Fruit fly (Drosophila melanogaster) whole organism, embryonic: ENCODE results near the gene Pi4KIIalpha.
A peak's percentile ranks its signal among the peaks of the same experiment; 100 is the strongest.

Source experiments
- Adf1 ChIP-seq: fragments of 200-800 bp; sonication (Bioruptor generic); IDR thresholded peaks from 2 replicates; pipeline ENCODE4 v1.3.6; 2022; ENCODE audit warnings: missing biosample characterization, missing genetic modification characterization
- Antp ChIP-seq: fragments of 200-800 bp; sonication (Bioruptor generic); optimal IDR thresholded peaks from 3 replicates; lab custom pipeline; 2016; ENCODE audit warnings: missing biosample characterization, missing genetic modification characterization
- B-H2 ChIP-seq: fragments of 200-800 bp; sonication (Bioruptor generic); optimal IDR thresholded peaks from 2 replicates; lab custom pipeline; 2018; ENCODE audit warnings: missing biosample characterization, mild to moderate bottlenecking, missing genetic modification characterization
- Bdp1 ChIP-seq: fragments of 200-800 bp; sonication (Bioruptor generic); optimal IDR thresholded peaks from 3 replicates; lab custom pipeline; 2016; ENCODE audit warnings: missing biosample characterization, missing genetic modification characterization
- CG11456 ChIP-seq: fragments of 200-800 bp; sonication (Bioruptor generic); IDR thresholded peaks from 3 replicates; pipeline ENCODE4 v1.3.6; 2022; ENCODE audit warnings: missing biosample characterization, missing genetic modification characterization
- CG17328 ChIP-seq: fragments of 200-800 bp; sonication (Bioruptor generic); IDR thresholded peaks from 2 replicates; pipeline ENCODE4 v1.3.6; 2022; ENCODE audit warnings: missing biosample characterization, missing genetic modification characterization
- CG17912 ChIP-seq: fragments of 200-800 bp; sonication (Bioruptor generic); optimal IDR thresholded peaks from 2 replicates; lab custom pipeline; 2018; ENCODE audit warnings: missing biosample characterization, mild to moderate bottlenecking, missing genetic modification characterization
- CG1792 ChIP-seq: fragments of 200-800 bp; sonication (Bioruptor generic); optimal IDR thresholded peaks from 2 replicates; lab custom pipeline; 2016; ENCODE audit warnings: missing biosample characterization, missing genetic modification characterization
- CG2199 ChIP-seq: fragments of 200-800 bp; sonication (Bioruptor generic); IDR thresholded peaks from 3 replicates; pipeline ENCODE4 v1.3.6; 2022; ENCODE audit warnings: missing biosample characterization, missing genetic modification characterization
- CG2875 ChIP-seq: fragments of 200-800 bp; sonication (Bioruptor generic); optimal IDR thresholded peaks from 2 replicates; lab custom pipeline; 2017; ENCODE audit warnings: missing biosample characterization, mild to moderate bottlenecking, missing genetic modification characterization, missing genetic modification reagents
- CG2889 ChIP-seq: fragments of 200-800 bp; sonication (Bioruptor generic); IDR thresholded peaks from 3 replicates; pipeline ENCODE4 v1.3.6; 2022; ENCODE audit warnings: missing biosample characterization, missing genetic modification characterization
- CG31365 ChIP-seq: fragments of 200-800 bp; sonication (Bioruptor generic); optimal IDR thresholded peaks from 2 replicates; lab custom pipeline; 2018; ENCODE audit warnings: missing biosample characterization, mild to moderate bottlenecking, missing genetic modification characterization
- CG33557 ChIP-seq: fragments of 200-800 bp; sonication (Bioruptor generic); optimal IDR thresholded peaks from 2 replicates; lab custom pipeline; 2019; ENCODE audit warnings: missing biosample characterization, mild to moderate bottlenecking, missing genetic modification characterization, moderate library complexity
- CG5953 ChIP-seq: fragments of 200-800 bp; sonication (Bioruptor generic); IDR thresholded peaks from 2 replicates; pipeline ENCODE4 v1.3.6; 2022; ENCODE audit warnings: missing biosample characterization, missing genetic modification characterization
- CG7372 ChIP-seq: fragments of 200-800 bp; sonication (Bioruptor generic); IDR thresholded peaks from 2 replicates; pipeline ENCODE4 v1.3.6; 2022; ENCODE audit warnings: missing biosample characterization, missing genetic modification characterization
- CG7745 ChIP-seq: fragments of 200-800 bp; sonication (Bioruptor generic); optimal IDR thresholded peaks from 2 replicates; lab custom pipeline; 2018; ENCODE audit warnings: missing biosample characterization, mild to moderate bottlenecking, missing genetic modification characterization, moderate library complexity
- Camta ChIP-seq: fragments of 200-800 bp; sonication (Bioruptor generic); optimal IDR thresholded peaks from 2 replicates; lab custom pipeline; 2016; ENCODE audit warnings: missing biosample characterization, missing genetic modification characterization
- Eip74EF ChIP-seq, 2 experiments: fragments of 200-800 bp in 1 of 2; fragments of >200 bp in 1 of 2; sonication (Bioruptor generic) in 1 of 2; optimal IDR thresholded peaks; 2 replicates each; lab custom pipeline; 2017 to 2019; ENCODE audit warnings: missing biosample characterization in 2 of 2, missing genetic modification characterization in 2 of 2, mild to moderate bottlenecking in 1 of 2, moderate library complexity in 1 of 2
- Fer3 ChIP-seq: fragments of 200-800 bp; sonication (Bioruptor generic); optimal IDR thresholded peaks from 2 replicates; lab custom pipeline; 2018; ENCODE audit warnings: missing biosample characterization, mild to moderate bottlenecking, missing genetic modification characterization, moderate library complexity
- H15 ChIP-seq: fragments of 200-800 bp; sonication (Bioruptor generic); IDR thresholded peaks from 3 replicates; pipeline ENCODE4 v1.3.6; 2022; ENCODE audit warnings: missing biosample characterization, missing genetic modification characterization
- HmgZ ChIP-seq: fragments of 200-800 bp; sonication (Bioruptor generic); optimal IDR thresholded peaks from 2 replicates; lab custom pipeline; 2018; ENCODE audit warnings: missing biosample characterization, mild to moderate bottlenecking, missing genetic modification characterization
- Hr51 ChIP-seq, 2 experiments: fragments of 200-800 bp; sonication (Bioruptor generic); optimal IDR thresholded peaks; 2 replicates in 1 of 2; 3 replicates in 1 of 2; lab custom pipeline; 2016 to 2018; ENCODE audit warnings: missing biosample characterization in 2 of 2, missing genetic modification characterization in 2 of 2, mild to moderate bottlenecking in 1 of 2, moderate library complexity in 1 of 2
- Hsf ChIP-seq: fragments of 200-800 bp; sonication (Bioruptor generic); optimal IDR thresholded peaks from 3 replicates; lab custom pipeline; 2016; ENCODE audit warnings: missing biosample characterization, missing genetic modification characterization
- MBD-R2 ChIP-seq: fragments of 200-800 bp; sonication (Bioruptor generic); IDR thresholded peaks from 2 replicates; pipeline ENCODE4 v1.3.6; 2022; ENCODE audit warnings: missing biosample characterization, missing genetic modification characterization
- NC2β ChIP-seq: fragments of 200-800 bp; sonication (Bioruptor generic); optimal IDR thresholded peaks from 2 replicates; lab custom pipeline; 2016; ENCODE audit warnings: missing biosample characterization, missing genetic modification characterization
- Sry-δ ChIP-seq: fragments of 200-800 bp; sonication (Bioruptor generic); optimal IDR thresholded peaks from 2 replicates; lab custom pipeline; 2016; ENCODE audit warnings: missing biosample characterization, missing genetic modification characterization
- Ssrp ChIP-seq: fragments of 200-800 bp; sonication (Bioruptor generic); optimal IDR thresholded peaks from 2 replicates; lab custom pipeline; 2018; ENCODE audit warnings: missing biosample characterization, mild to moderate bottlenecking, missing genetic modification characterization, moderate library complexity
- Usf ChIP-seq: fragments of 200-800 bp; sonication (Bioruptor generic); optimal IDR thresholded peaks from 2 replicates; lab custom pipeline; 2017; ENCODE audit warnings: missing genotype, missing biosample characterization, missing genetic modification characterization
- ab ChIP-seq: fragments of 200-800 bp; sonication (Bioruptor generic); optimal IDR thresholded peaks from 2 replicates; lab custom pipeline; 2016; ENCODE audit warnings: missing biosample characterization, missing genetic modification characterization
- aop ChIP-seq: fragments of 200-800 bp; sonication (Bioruptor generic); IDR thresholded peaks from 2 replicates; pipeline ENCODE4 v1.3.6; 2022; ENCODE audit warnings: missing biosample characterization, missing genetic modification characterization
- ato ChIP-seq: fragments of 200-800 bp; sonication (Bioruptor generic); IDR thresholded peaks from 2 replicates; pipeline ENCODE4 v1.3.6; 2022; ENCODE audit warnings: missing biosample characterization, missing genetic modification characterization; ENCODE audit not compliant: partially characterized antibody
- bab2 ChIP-seq: fragments of 200-800 bp; sonication (Bioruptor generic); optimal IDR thresholded peaks from 2 replicates; lab custom pipeline; 2016; ENCODE audit warnings: missing biosample characterization, missing genetic modification characterization
- bsh ChIP-seq, 2 experiments: fragments of 200-800 bp; sonication (Bioruptor generic); optimal IDR thresholded peaks; 2 replicates each; lab custom pipeline; 2017 to 2018; ENCODE audit warnings: mild to moderate bottlenecking in 2 of 2, missing biosample characterization in 2 of 2, missing genetic modification characterization in 2 of 2, moderate library complexity in 1 of 2
- btn ChIP-seq: fragments of 200-800 bp; sonication (Bioruptor generic); optimal IDR thresholded peaks from 2 replicates; lab custom pipeline; 2016; ENCODE audit warnings: missing biosample characterization, missing genetic modification characterization
- cas ChIP-seq: fragments of 200-800 bp; sonication (Bioruptor generic); IDR thresholded peaks from 2 replicates; pipeline ENCODE4 v1.3.6; 2022; ENCODE audit warnings: missing biosample characterization, missing genetic modification characterization
- chif ChIP-seq, 2 experiments: fragments of 200-800 bp; sonication (Bioruptor generic); optimal IDR thresholded peaks; 3 replicates each; lab custom pipeline; 2016; ENCODE audit warnings: missing biosample characterization in 2 of 2, missing genetic modification characterization in 2 of 2
- cwo ChIP-seq: fragments of 200-800 bp; sonication (Bioruptor generic); optimal IDR thresholded peaks from 3 replicates; lab custom pipeline; 2017; ENCODE audit warnings: missing biosample characterization, missing genetic modification characterization, mild to moderate bottlenecking, moderate library complexity, missing genetic modification reagents
- eyg ChIP-seq: fragments of 200-800 bp; sonication (Bioruptor generic); optimal IDR thresholded peaks from 3 replicates; lab custom pipeline; 2016; ENCODE audit warnings: missing biosample characterization, missing genetic modification characterization
- fd96Cb ChIP-seq: fragments of 200-800 bp; sonication (Bioruptor generic); optimal IDR thresholded peaks from 2 replicates; lab custom pipeline; 2018; ENCODE audit warnings: missing biosample characterization, mild to moderate bottlenecking, missing genetic modification characterization, moderate library complexity
- fru ChIP-seq: fragments of >200 bp; optimal IDR thresholded peaks from 2 replicates; lab custom pipeline; 2017
- inv ChIP-seq: fragments of 200-800 bp; sonication (Bioruptor generic); IDR thresholded peaks from 2 replicates; pipeline ENCODE4 v1.3.6; 2022; ENCODE audit warnings: missing biosample characterization, missing genetic modification characterization; ENCODE audit not compliant: partially characterized antibody
- lov ChIP-seq, 2 experiments: fragments of 200-800 bp in 1 of 2; fragments of >200 bp in 1 of 2; sonication (Bioruptor generic) in 1 of 2; IDR thresholded peaks in 1 of 2; optimal IDR thresholded peaks in 1 of 2; 2 replicates in 1 of 2; 3 replicates in 1 of 2; pipeline versions ENCODE4 v1.3.6 to Lab custom; 2017 to 2022; ENCODE audit warnings: missing biosample characterization in 1 of 2, missing genetic modification characterization in 1 of 2
- oc ChIP-seq: fragments of 200-800 bp; sonication (Bioruptor generic); optimal IDR thresholded peaks from 2 replicates; lab custom pipeline; 2018; ENCODE audit warnings: missing biosample characterization, mild to moderate bottlenecking, missing genetic modification characterization, moderate library complexity
- pfk ChIP-seq: fragments of 200-800 bp; sonication (Bioruptor generic); optimal IDR thresholded peaks from 2 replicates; lab custom pipeline; 2018; ENCODE audit warnings: missing biosample characterization, mild to moderate bottlenecking, missing genetic modification characterization, moderate library complexity
- pita ChIP-seq: fragments of 200-800 bp; sonication (Bioruptor generic); optimal IDR thresholded peaks from 2 replicates; lab custom pipeline; 2017; ENCODE audit warnings: missing biosample characterization, mild to moderate bottlenecking, missing genetic modification characterization
- pnt ChIP-seq: fragments of 200-800 bp; sonication (Bioruptor generic); optimal IDR thresholded peaks from 3 replicates; lab custom pipeline; 2016; ENCODE audit warnings: missing biosample characterization, missing genetic modification characterization
- pzg ChIP-seq: fragments of 200-800 bp; sonication (Bioruptor generic); optimal IDR thresholded peaks from 3 replicates; lab custom pipeline; 2018; ENCODE audit warnings: missing biosample characterization, mild to moderate bottlenecking, missing genetic modification characterization, moderate library complexity
- row ChIP-seq: fragments of 200-800 bp; sonication (Bioruptor generic); IDR thresholded peaks from 3 replicates; pipeline ENCODE4 v1.3.6; 2022; ENCODE audit warnings: missing biosample characterization, missing genetic modification characterization
- shn ChIP-seq: fragments of 200-800 bp; sonication (Bioruptor generic); optimal IDR thresholded peaks from 3 replicates; lab custom pipeline; 2016; ENCODE audit warnings: missing biosample characterization, missing genetic modification characterization
- sima ChIP-seq: fragments of 200-800 bp; sonication (Bioruptor generic); optimal IDR thresholded peaks from 2 replicates; lab custom pipeline; 2016; ENCODE audit warnings: missing biosample characterization, missing genetic modification characterization
- yki ChIP-seq: fragments of >200 bp; optimal IDR thresholded peaks from 3 replicates; lab custom pipeline; 2018

The Pi4KIIalpha gene

dm6 chr3R:5606477-5606876 lies 43.0 kb upstream of the Pi4KIIalpha start, which contains the start of gene asl (continued):
- 0 out of 3 replicates have a peak, but pooled peaks have one; percentile 20 for TF ChIP-seq CG2199
- no peak for TF ChIP-seq cas (GFP tag; lab: Robert Waterston, UW)
- TF ChIP-seq CG2875, result peak; percentile 11
- TF ChIP-seq Adf1 (GFP tag; lab: Robert Waterston, UW), result no peak; the same call in 1 of the 2 replicates
- TF ChIP-seq pfk (GFP tag; lab: Kevin White, UChicago), result no peak
- peak; percentile 56 for TF ChIP-seq Camta (GFP tag; lab: Kevin White, UChicago)
- TF ChIP-seq yki (lab: Kevin White, UChicago), result no peak
- peak; percentile 42 for TF ChIP-seq CG33557 (GFP tag; lab: Kevin White, UChicago)
- peak; percentile 32 for TF ChIP-seq eyg (GFP tag; lab: Kevin White, UChicago)
- TF ChIP-seq MBD-R2 (GFP tag; lab: Robert Waterston, UW), result peak; percentile 86
- TF ChIP-seq sima (GFP tag; lab: Kevin White, UChicago), result no peak
- no peak for TF ChIP-seq Usf
- TF ChIP-seq CG11456 (GFP tag; lab: Robert Waterston, UW), result 0 out of 3 replicates have a peak, but pooled peaks have one; percentile 45
- TF ChIP-seq H15 (GFP tag; lab: Robert Waterston, UW), result no peak
- peak; percentile 42 for TF ChIP-seq Sry-δ (GFP tag; lab: Kevin White, UChicago)
- peak; percentile 32 for TF ChIP-seq Bdp1 (GFP tag; lab: Kevin White, UChicago)
- TF ChIP-seq Eip74EF (GFP tag; optimal IDR thresholded peaks at IDR 0.05; lab: Kevin White, UChicago), result peak in 1 of 2 experiments; percentile 88
- no peak for TF ChIP-seq inv
- peak; percentile 64 for TF ChIP-seq Hsf (GFP tag; lab: Kevin White, UChicago)
- TF ChIP-seq B-H2 (GFP tag; lab: Kevin White, UChicago), result peak; percentile 33
- no peak for TF ChIP-seq oc
- no peak for TF ChIP-seq ato (GFP tag; lab: Robert Waterston, UW)
- peak; percentile 61 for TF ChIP-seq fd96Cb (tag; lab: Kevin White, UChicago)
- TF ChIP-seq CG17912 (GFP tag; lab: Kevin White, UChicago), result peak; percentile 59
- peak; percentile 87 for TF ChIP-seq row
- TF ChIP-seq HmgZ (tag; lab: Kevin White, UChicago), result peak; percentile 76
- peak; percentile 36 for TF ChIP-seq bab2 (GFP tag; lab: Kevin White, UChicago)
- TF ChIP-seq Hr51 (GFP tag; optimal IDR thresholded peaks at IDR 0.05; lab: Kevin White, UChicago), result no peak
- no peak for TF ChIP-seq fru (lab: Kevin White, UChicago)
- TF ChIP-seq CG5953, result peak; percentile 58; the same call in 1 of the 2 replicates
- TF ChIP-seq pzg (GFP tag; lab: Kevin White, UChicago), result peak; percentile 85
- TF ChIP-seq CG17328 (GFP tag; lab: Robert Waterston, UW), result peak; percentile 57
- no peak for TF ChIP-seq btn (GFP tag; lab: Kevin White, UChicago)
- peak; percentile 49; the same call in 1 of the 2 replicates for TF ChIP-seq CG7372 (GFP tag; lab: Robert Waterston, UW)
- no peak for TF ChIP-seq aop
- no peak for TF ChIP-seq ab
- peak; percentile 8 to 59 for TF ChIP-seq chif (GFP tag; optimal IDR thresholded peaks at IDR 0.05; lab: Kevin White, UChicago)
- TF ChIP-seq bsh (GFP tag; optimal IDR thresholded peaks at IDR 0.05; lab: Kevin White, UChicago), result peak in 1 of 2 experiments; percentile 69
- peak; percentile 22 for TF ChIP-seq cwo (GFP tag; lab: Kevin White, UChicago)
- TF ChIP-seq CG31365, result no peak
- TF ChIP-seq Ssrp (tag; lab: Kevin White, UChicago), result peak; percentile 57
- no peak for TF ChIP-seq pita (GFP tag; lab: Kevin White, UChicago)
- TF ChIP-seq lov (optimal IDR thresholded peaks at IDR 0.05; lab: Kevin White, UChicago), result no peak
- 0 out of 3 replicates have a peak, but pooled peaks have one; percentile 50 for TF ChIP-seq lov (GFP tag; IDR thresholded peaks at IDR 0.05; lab: Robert Waterston, UW)
- TF ChIP-seq CG1792 (GFP tag; lab: Kevin White, UChicago), result peak; percentile 24
- peak; percentile 25 for TF ChIP-seq shn (GFP tag; lab: Kevin White, UChicago)
- TF ChIP-seq Antp (GFP tag; lab: Kevin White, UChicago), result peak; percentile 41
- TF ChIP-seq NC2β (GFP tag; lab: Kevin White, UChicago), result peak; percentile 55
- TF ChIP-seq CG2889, result no peak
- TF ChIP-seq CG7745 (tag; lab: Kevin White, UChicago), result no peak
- TF ChIP-seq pnt (GFP tag; lab: Kevin White, UChicago), result peak; percentile 45
- peak; percentile 60 for TF ChIP-seq Fer3 (tag; lab: Kevin White, UChicago)
